Fruit fly (Drosophila melanogaster) whole organism, embryonic: ENCODE measurements around the gene Mvd.

ENCODE experiments used
- Atf3 ChIP-seq: fragments of 200-800 bp; sonication (Bioruptor generic); optimal IDR thresholded peaks from 3 replicates; lab custom pipeline; 2016; ENCODE audit warnings: missing biosample characterization, missing genetic modification characterization
- B-H1 ChIP-seq: fragments of 200-800 bp; sonication (Bioruptor generic); IDR thresholded peaks from 3 replicates; pipeline ENCODE4 v1.3.6; 2022; ENCODE audit warnings: missing biosample characterization, missing genetic modification characterization
- CG10209 ChIP-seq: fragments of 200-800 bp; sonication (Bioruptor generic); optimal IDR thresholded peaks from 3 replicates; lab custom pipeline; 2017; ENCODE audit warnings: missing biosample characterization, mild to moderate bottlenecking, missing genetic modification characterization, missing genetic modification reagents
- CG10274 ChIP-seq: fragments of 200-800 bp; sonication (Bioruptor generic); optimal IDR thresholded peaks from 3 replicates; lab custom pipeline; 2017; ENCODE audit warnings: missing biosample characterization, mild to moderate bottlenecking, missing genetic modification characterization
- CG10462 ChIP-seq: fragments of 200-800 bp; sonication (Bioruptor generic); optimal IDR thresholded peaks from 2 replicates; lab custom pipeline; 2016; ENCODE audit warnings: missing biosample characterization, missing genetic modification characterization
- CG11093 ChIP-seq: fragments of 200-800 bp; sonication (Bioruptor generic); IDR thresholded peaks from 3 replicates; pipeline ENCODE4 v1.3.6; 2022; ENCODE audit warnings: missing biosample characterization, missing genetic modification characterization
- CG11247 ChIP-seq: fragments of 200-800 bp; sonication (Bioruptor generic); IDR thresholded peaks from 2 replicates; pipeline ENCODE4 v1.3.6; 2022; ENCODE audit warnings: missing biosample characterization, missing genetic modification characterization
- CG11695 ChIP-seq: fragments of 200-800 bp; sonication (Bioruptor generic); IDR thresholded peaks from 3 replicates; pipeline ENCODE4 v1.3.6; 2022; ENCODE audit warnings: missing biosample characterization, missing genetic modification characterization
- CG13624 ChIP-seq: fragments of 200-800 bp; sonication (Bioruptor generic); optimal IDR thresholded peaks from 2 replicates; lab custom pipeline; 2016; ENCODE audit warnings: missing biosample characterization, missing genetic modification characterization
- CG1602 ChIP-seq: fragments of 200-800 bp; sonication (Bioruptor generic); optimal IDR thresholded peaks from 3 replicates; lab custom pipeline; 2016; ENCODE audit warnings: missing biosample characterization, missing genetic modification characterization
- CG17359 ChIP-seq: fragments of 200-800 bp; sonication (Bioruptor generic); optimal IDR thresholded peaks from 3 replicates; lab custom pipeline; 2018; ENCODE audit warnings: missing biosample characterization, mild to moderate bottlenecking, missing genetic modification characterization, moderate library complexity
- CG18262 ChIP-seq: fragments of 200-800 bp; optimal IDR thresholded peaks from 3 replicates; lab custom pipeline; 2019; ENCODE audit warnings: missing biosample characterization, mild to moderate bottlenecking, missing genetic modification characterization, moderate library complexity
- CG30020 ChIP-seq: fragments of 200-800 bp; optimal IDR thresholded peaks from 2 replicates; lab custom pipeline; 2019; ENCODE audit warnings: missing biosample characterization, mild to moderate bottlenecking, missing genetic modification characterization, moderate library complexity
- CG33557 ChIP-seq: fragments of 200-800 bp; sonication (Bioruptor generic); optimal IDR thresholded peaks from 2 replicates; lab custom pipeline; 2019; ENCODE audit warnings: missing biosample characterization, mild to moderate bottlenecking, missing genetic modification characterization, moderate library complexity
- CG42726 ChIP-seq: fragments of 200-800 bp; sonication (Bioruptor generic); IDR thresholded peaks from 2 replicates; pipeline ENCODE4 v1.3.6; 2022; ENCODE audit warnings: missing biosample characterization, missing genetic modification characterization; ENCODE audit not compliant: partially characterized antibody
- CG4707 ChIP-seq: fragments of 200-800 bp; sonication (Bioruptor generic); optimal IDR thresholded peaks from 2 replicates; lab custom pipeline; 2018; ENCODE audit warnings: missing biosample characterization, mild to moderate bottlenecking, missing genetic modification characterization, moderate library complexity
- CG5180 ChIP-seq: fragments of 200-800 bp; sonication (Bioruptor generic); optimal IDR thresholded peaks from 3 replicates; lab custom pipeline; 2017; ENCODE audit warnings: missing biosample characterization, missing genetic modification characterization, mild to moderate bottlenecking, moderate library complexity, missing genetic modification reagents
- CG7357 ChIP-seq: fragments of 200-800 bp; sonication (Bioruptor generic); IDR thresholded peaks from 3 replicates; pipeline ENCODE4 v1.3.6; 2022; ENCODE audit warnings: missing biosample characterization, missing genetic modification characterization
- CG7372 ChIP-seq: fragments of 200-800 bp; sonication (Bioruptor generic); IDR thresholded peaks from 2 replicates; pipeline ENCODE4 v1.3.6; 2022; ENCODE audit warnings: missing biosample characterization, missing genetic modification characterization
- CG8290 ChIP-seq, 3 experiments: fragments of 200-800 bp; sonication (Bioruptor generic); optimal IDR thresholded peaks; 2 replicates each; lab custom pipeline; 2016 to 2019; ENCODE audit warnings: missing biosample characterization in 3 of 3, missing genetic modification characterization in 3 of 3, mild to moderate bottlenecking in 2 of 3, moderate library complexity in 1 of 3
- CG8388 ChIP-seq: fragments of 200-800 bp; sonication (Bioruptor generic); optimal IDR thresholded peaks from 2 replicates; lab custom pipeline; 2019; ENCODE audit warnings: missing biosample characterization, mild to moderate bottlenecking, missing genetic modification characterization, moderate library complexity
- CG8924 ChIP-seq: fragments of 200-800 bp; optimal IDR thresholded peaks from 3 replicates; lab custom pipeline; 2019; ENCODE audit warnings: missing biosample characterization, mild to moderate bottlenecking, missing genetic modification characterization, moderate library complexity
- CG9817 ChIP-seq: fragments of 200-800 bp; sonication (Bioruptor generic); optimal IDR thresholded peaks from 2 replicates; lab custom pipeline; 2018; ENCODE audit warnings: missing biosample characterization, mild to moderate bottlenecking, missing genetic modification characterization, moderate library complexity
- CoRest ChIP-seq: fragments of 200-800 bp; sonication (Bioruptor generic); optimal IDR thresholded peaks from 3 replicates; lab custom pipeline; 2018; ENCODE audit warnings: missing biosample characterization, mild to moderate bottlenecking, missing genetic modification characterization, moderate library complexity
- Deaf1 ChIP-seq: fragments of 200-800 bp; optimal IDR thresholded peaks from 3 replicates; lab custom pipeline; 2019; ENCODE audit warnings: missing biosample characterization, mild to moderate bottlenecking, missing genetic modification characterization, moderate library complexity
- ERR ChIP-seq: fragments of 200-800 bp; sonication (Bioruptor generic); optimal IDR thresholded peaks from 2 replicates; lab custom pipeline; 2016; ENCODE audit warnings: missing biosample characterization, missing genetic modification characterization
- HmgD ChIP-seq: fragments of 200-800 bp; sonication (Bioruptor generic); optimal IDR thresholded peaks from 3 replicates; lab custom pipeline; 2016; ENCODE audit warnings: missing biosample characterization, missing genetic modification characterization
- Hr3 ChIP-seq: fragments of 200-800 bp; sonication (Bioruptor generic); optimal IDR thresholded peaks from 3 replicates; lab custom pipeline; 2016; ENCODE audit warnings: missing biosample characterization, missing genetic modification characterization
- Hr39 ChIP-seq: fragments of >200 bp; optimal IDR thresholded peaks from 2 replicates; lab custom pipeline; 2017
- Jarid2 ChIP-seq: fragments of 200-800 bp; sonication (Bioruptor generic); optimal IDR thresholded peaks from 3 replicates; lab custom pipeline; 2017; ENCODE audit warnings: mild to moderate bottlenecking, missing biosample characterization, missing genetic modification reagents, missing genetic modification characterization
- Lpt ChIP-seq: fragments of >200 bp; optimal IDR thresholded peaks from 2 replicates; lab custom pipeline; 2018; ENCODE audit warnings: missing biosample characterization, missing genetic modification characterization
- Rx ChIP-seq: fragments of 200-800 bp; sonication (Bioruptor generic); IDR thresholded peaks from 2 replicates; pipeline ENCODE4 v1.3.6; 2022; ENCODE audit warnings: missing biosample characterization, missing genetic modification characterization
- Scr ChIP-seq: fragments of 200-800 bp; sonication (Bioruptor generic); IDR thresholded peaks from 2 replicates; pipeline ENCODE4 v1.3.6; 2022; ENCODE audit warnings: missing biosample characterization, missing genetic modification characterization; ENCODE audit not compliant: partially characterized antibody
- Tbp ChIP-seq: fragments of >200 bp; optimal IDR thresholded peaks from 2 replicates; lab custom pipeline; 2018; ENCODE audit warnings: missing biosample characterization, missing genetic modification characterization
- ash1 ChIP-seq: fragments of 200-800 bp; sonication (Bioruptor generic); optimal IDR thresholded peaks from 2 replicates; lab custom pipeline; 2018; ENCODE audit warnings: missing biosample characterization, mild to moderate bottlenecking, missing genetic modification characterization
- bigmax ChIP-seq: fragments of 200-800 bp; sonication (Bioruptor generic); optimal IDR thresholded peaks from 2 replicates; lab custom pipeline; 2018; ENCODE audit warnings: missing biosample characterization, mild to moderate bottlenecking, missing genetic modification characterization
- caup ChIP-seq: fragments of 200-800 bp; sonication (Bioruptor generic); optimal IDR thresholded peaks from 3 replicates; lab custom pipeline; 2017; ENCODE audit warnings: missing biosample characterization, mild to moderate bottlenecking, missing genetic modification characterization, moderate library complexity; ENCODE audit not compliant: severe bottlenecking
- croc ChIP-seq: fragments of 200-800 bp; sonication (Bioruptor generic); conservative IDR thresholded peaks from 3 replicates; pipeline ENCODE4 v1.3.6; 2022; ENCODE audit warnings: missing biosample characterization, missing genetic modification characterization
- dimm ChIP-seq: fragments of 200-800 bp; sonication (Bioruptor generic); IDR thresholded peaks from 2 replicates; pipeline ENCODE4 v1.3.6; 2022; ENCODE audit warnings: missing biosample characterization, missing genetic modification characterization
- dm ChIP-seq: fragments of 200-800 bp; sonication (Bioruptor generic); optimal IDR thresholded peaks from 3 replicates; lab custom pipeline; 2016; ENCODE audit warnings: missing biosample characterization, missing genetic modification characterization
- fd3F ChIP-seq: fragments of 200-800 bp; sonication (Bioruptor generic); optimal IDR thresholded peaks from 2 replicates; lab custom pipeline; 2018; ENCODE audit warnings: missing biosample characterization, mild to moderate bottlenecking, missing genetic modification characterization, moderate library complexity
- peb ChIP-seq: fragments of 200-800 bp; sonication (Bioruptor generic); IDR thresholded peaks from 2 replicates; pipeline ENCODE4 v1.3.6; 2022; ENCODE audit warnings: missing biosample characterization, missing genetic modification characterization
- salm ChIP-seq: fragments of 200-800 bp; sonication (Bioruptor generic); optimal IDR thresholded peaks from 2 replicates; lab custom pipeline; 2018; ENCODE audit warnings: missing biosample characterization, mild to moderate bottlenecking, missing genetic modification characterization
- sc ChIP-seq, 3 experiments: fragments of >200 bp in 2 of 3; fragments of 200-800 bp in 1 of 3; sonication (Bioruptor generic) in 1 of 3; optimal IDR thresholded peaks; 2 replicates in 2 of 3; 3 replicates in 1 of 3; lab custom pipeline; 2017; ENCODE audit warnings: mild to moderate bottlenecking in 1 of 3, missing biosample characterization in 1 of 3, missing genetic modification characterization in 1 of 3, missing genetic modification reagents in 1 of 3
- scrt ChIP-seq: fragments of 200-800 bp; sonication (Bioruptor generic); optimal IDR thresholded peaks from 2 replicates; lab custom pipeline; 2018; ENCODE audit warnings: missing biosample characterization, mild to moderate bottlenecking, missing genetic modification characterization, moderate library complexity
- tna ChIP-seq: fragments of 200-800 bp; sonication (Bioruptor generic); IDR thresholded peaks from 2 replicates; pipeline ENCODE4 v1.3.6; 2022; ENCODE audit warnings: missing biosample characterization, missing genetic modification characterization; ENCODE audit not compliant: partially characterized antibody
- trh ChIP-seq: fragments of 200-800 bp; sonication (Bioruptor generic); optimal IDR thresholded peaks from 2 replicates; lab custom pipeline; 2016; ENCODE audit warnings: missing biosample characterization, missing genetic modification characterization
- tx ChIP-seq: fragments of 200-800 bp; sonication (Bioruptor generic); optimal IDR thresholded peaks from 2 replicates; lab custom pipeline; 2016; ENCODE audit warnings: missing biosample characterization, missing genetic modification characterization
- unpg ChIP-seq: fragments of 200-800 bp; sonication (Bioruptor generic); optimal IDR thresholded peaks from 3 replicates; lab custom pipeline; 2018; ENCODE audit warnings: missing biosample characterization, mild to moderate bottlenecking, missing genetic modification characterization, moderate library complexity

The Mvd gene

DNA sequence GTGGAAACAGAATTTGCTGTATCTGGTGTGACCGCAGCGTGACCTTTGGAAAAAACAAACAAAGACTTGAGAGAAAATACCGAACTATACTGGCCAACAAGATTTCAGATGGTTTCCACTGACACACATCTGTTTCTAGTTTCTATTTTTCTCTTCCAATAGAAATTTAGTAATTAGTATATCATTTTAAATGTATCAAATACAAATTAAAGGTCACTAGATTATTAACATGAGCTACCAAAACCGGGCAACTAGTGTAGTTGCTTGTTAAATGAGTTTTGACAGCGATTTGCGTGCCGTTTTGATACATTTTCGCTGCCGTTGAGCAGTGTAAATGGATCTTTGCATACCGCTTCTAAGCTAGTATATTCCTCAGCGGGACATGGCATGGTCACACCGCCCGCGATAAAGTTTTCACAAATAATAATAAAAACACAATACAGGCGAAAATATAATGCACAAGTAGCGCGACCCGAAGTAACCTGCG is 45.2 kb upstream of the Mvd start, which contains the start of the genes Pis and Hap40 (continued):
- no peak for TF ChIP-seq CG4707
- peak; percentile 76; the same call in 2 of the 3 replicates for TF ChIP-seq CG11093 (GFP tag; lab: Robert Waterston, UW)
- TF ChIP-seq tx (GFP tag; lab: Kevin White, UChicago), result peak; percentile 43
- peak; percentile 72 for TF ChIP-seq unpg (GFP tag; lab: Kevin White, UChicago)
- peak; percentile 67; the same call in 2 of the 3 replicates for TF ChIP-seq CG11695
- TF ChIP-seq CG8388 (GFP tag; lab: Kevin White, UChicago), result peak; percentile 56
- TF ChIP-seq dimm (GFP tag; lab: Robert Waterston, UW), result 0 out of 2 replicates have a peak, but pooled peaks have one; percentile 15
- peak; percentile 30; the same call in 1 of the 2 replicates for TF ChIP-seq Rx (GFP tag; lab: Robert Waterston, UW)
- TF ChIP-seq CG30020 (tag; lab: Kevin White, UChicago), result peak; percentile 93
- TF ChIP-seq Hr39 (lab: Kevin White, UChicago), result no peak
- no peak for TF ChIP-seq Tbp
- peak; percentile 16; the same call in 1 of the 2 replicates for TF ChIP-seq peb
- peak; percentile 77 for TF ChIP-seq CG8924 (tag; lab: Kevin White, UChicago)
- TF ChIP-seq Atf3 (GFP tag; lab: Kevin White, UChicago), result peak; percentile 6
- TF ChIP-seq CG9817, result peak; percentile 88
- peak; percentile 66 for TF ChIP-seq CG17359 (tag; lab: Kevin White, UChicago)
- TF ChIP-seq scrt (GFP tag; lab: Kevin White, UChicago), result no peak
- no peak for TF ChIP-seq CG42726
- TF ChIP-seq CG1602 (GFP tag; lab: Kevin White, UChicago), result peak; percentile 72
- TF ChIP-seq fd3F (GFP tag; lab: Kevin White, UChicago), result peak; percentile 73
- no peak for TF ChIP-seq Scr (GFP tag; lab: Robert Waterston, UW)
- TF ChIP-seq ash1, result no peak
- peak; percentile 23 for TF ChIP-seq Deaf1 (tag; lab: Kevin White, UChicago)
- peak; percentile 37 for TF ChIP-seq CG8290 (GFP tag; optimal IDR thresholded peaks at IDR 0.05; lab: Kevin White, UChicago)
- TF ChIP-seq CG8290 (tag; optimal IDR thresholded peaks at IDR 0.05; lab: Kevin White, UChicago), result no peak
- TF ChIP-seq CG11247, result peak; percentile 50; the same call in 1 of the 2 replicates
- TF ChIP-seq sc (optimal IDR thresholded peaks at IDR 0.05; lab: Kevin White, UChicago), result no peak
- peak; percentile 40 for TF ChIP-seq sc (GFP tag; optimal IDR thresholded peaks at IDR 0.05; lab: Kevin White, UChicago)
- TF ChIP-seq B-H1 (GFP tag; lab: Robert Waterston, UW), result peak; percentile 44; the same call in 1 of the 3 replicates
- TF ChIP-seq Lpt (GFP tag; lab: Kevin White, UChicago), result no peak
- no peak for TF ChIP-seq CG13624
- TF ChIP-seq tna (GFP tag; lab: Robert Waterston, UW), result no peak
- TF ChIP-seq dm (GFP tag; lab: Kevin White, UChicago), result no peak
- peak; percentile 71 for TF ChIP-seq CG18262 (tag; lab: Kevin White, UChicago)
- peak; percentile 49; the same call in 1 of the 2 replicates for TF ChIP-seq CG7372 (GFP tag; lab: Robert Waterston, UW)
- TF ChIP-seq salm (tag; lab: Kevin White, UChicago), result peak; percentile 27
- peak; percentile 61 for TF ChIP-seq CG10209 (GFP tag; lab: Kevin White, UChicago)
- TF ChIP-seq HmgD (GFP tag; lab: Kevin White, UChicago), result no peak
- TF ChIP-seq CG5180 (GFP tag; lab: Kevin White, UChicago), result no peak
- peak; percentile 97 for TF ChIP-seq CG7357 (GFP tag; lab: Robert Waterston, UW)
- TF ChIP-seq CG10462, result peak; percentile 27
- TF ChIP-seq CoRest (tag; lab: Kevin White, UChicago), result peak; percentile 90
- TF ChIP-seq ERR (GFP tag; lab: Kevin White, UChicago), result no peak
- TF ChIP-seq CG33557 (GFP tag; lab: Kevin White, UChicago), result peak; percentile 50
- peak; percentile 70; the same call in 2 of the 3 replicates for TF ChIP-seq croc (GFP tag; lab: Robert Waterston, UW)
- peak; percentile 22 for TF ChIP-seq caup (GFP tag; lab: Kevin White, UChicago)
- no peak for TF ChIP-seq trh
- TF ChIP-seq Hr3 (GFP tag; lab: Kevin White, UChicago), result peak; percentile 72
- TF ChIP-seq bigmax (GFP tag; lab: Kevin White, UChicago), result no peak
- TF ChIP-seq CG10274 (GFP tag; lab: Kevin White, UChicago), result no peak
- no peak for TF ChIP-seq Jarid2
